Fruit fly (Drosophila melanogaster) Kc167 (cell line): Measurements from ENCODE around the gene NK7.1.

Source experiments
- Myc ChIP-seq: fragments of >200 bp; optimal IDR thresholded peaks from 2 replicates; lab custom pipeline; 2017; ENCODE audit warnings: missing external identifiers
- Sin3A ChIP-seq: fragments of >200 bp; optimal IDR thresholded peaks from 2 replicates; lab custom pipeline; 2018; ENCODE audit warnings: missing external identifiers
- h ChIP-seq: fragments of >200 bp; optimal IDR thresholded peaks from 3 replicates; lab custom pipeline; 2018; ENCODE audit warnings: missing external identifiers
- insv ChIP-seq: fragments of >200 bp; optimal IDR thresholded peaks from 3 replicates; lab custom pipeline; 2018; ENCODE audit warnings: missing external identifiers
- psq ChIP-seq: fragments of >200 bp; optimal IDR thresholded peaks from 2 replicates; lab custom pipeline; 2017; ENCODE audit warnings: missing external identifiers
- ttk ChIP-seq: sonication (Bioruptor generic); optimal IDR thresholded peaks from 2 replicates; lab custom pipeline; 2017; ENCODE audit warnings: missing external identifiers

The NK7.1 gene

DNA sequence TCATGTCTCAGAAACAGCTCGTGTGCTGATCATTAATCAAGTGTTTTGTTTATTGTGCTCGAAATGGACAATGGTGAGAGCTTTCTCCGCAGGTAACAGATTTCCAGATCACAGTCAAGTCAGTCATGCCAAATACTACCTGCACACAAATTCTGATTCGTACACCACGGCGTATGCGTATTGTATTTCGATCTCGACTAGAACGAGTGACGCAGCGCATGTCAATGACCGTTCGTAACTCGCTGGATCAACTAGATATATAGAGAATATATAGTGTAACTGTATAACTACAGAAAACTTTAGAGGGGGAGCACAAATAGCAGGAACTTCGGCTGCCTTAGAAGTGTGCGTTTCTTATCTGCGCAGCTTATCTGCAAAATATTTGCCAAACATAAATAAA lies 76.1 kb downstream of the NK7.1 start:
- TF ChIP-seq h (lab: Kevin White, UChicago), result no peak
- TF ChIP-seq ttk (lab: Kevin White, UChicago), result no peak
- no peak for TF ChIP-seq Sin3A (lab: Kevin White, UChicago)
- no peak for TF ChIP-seq psq (lab: Kevin White, UChicago)
- no peak for TF ChIP-seq Myc (lab: Kevin White, UChicago)

- TF ChIP-seq Myc (lab: Kevin White, UChicago), result no peak
- no peak for TF ChIP-seq ttk (lab: Kevin White, UChicago)
- TF ChIP-seq psq (lab: Kevin White, UChicago), result no peak
- TF ChIP-seq insv (lab: Kevin White, UChicago), result no peak
- TF ChIP-seq h (lab: Kevin White, UChicago), result no peak
- no peak for TF ChIP-seq Sin3A (lab: Kevin White, UChicago)
These were observed 76.6 kb downstream of the NK7.1 start for dm6 chr3R:14296126-14296525.

DNA sequence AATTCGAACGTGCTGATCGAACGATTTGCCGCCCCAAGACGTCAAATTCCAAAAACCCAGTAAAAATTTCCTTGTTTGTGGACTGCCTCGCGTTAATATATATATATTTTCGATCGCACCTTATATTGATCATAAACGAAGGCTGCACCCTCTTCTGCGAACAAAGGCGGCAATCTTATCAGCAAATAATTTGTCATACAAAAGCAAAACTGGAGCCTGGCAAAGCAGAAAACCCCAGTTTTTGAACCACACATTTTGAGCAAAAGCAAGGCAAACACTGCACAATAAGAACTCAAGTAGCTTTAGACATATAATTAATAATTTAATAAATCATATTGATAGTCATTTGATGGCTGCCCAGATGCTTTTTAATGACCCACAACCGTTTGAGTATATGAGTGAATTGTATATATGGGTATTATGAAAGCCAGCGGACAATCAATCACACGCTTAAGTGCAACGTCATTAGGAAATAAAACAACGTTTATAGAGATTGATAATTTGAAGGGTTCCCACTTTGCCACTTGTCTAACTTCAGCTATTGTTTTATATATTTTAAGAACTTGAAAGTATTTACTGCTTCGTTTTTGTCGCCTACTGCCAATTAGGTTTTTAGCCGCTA lies 78.2 kb downstream of the NK7.1 start:
- TF ChIP-seq psq (lab: Kevin White, UChicago), result no peak
- no peak for TF ChIP-seq Sin3A (lab: Kevin White, UChicago)
- TF ChIP-seq ttk (lab: Kevin White, UChicago), result no peak
- no peak for TF ChIP-seq h (lab: Kevin White, UChicago)
- TF ChIP-seq Myc (lab: Kevin White, UChicago), result no peak
- no peak for TF ChIP-seq insv (lab: Kevin White, UChicago)

DNA sequence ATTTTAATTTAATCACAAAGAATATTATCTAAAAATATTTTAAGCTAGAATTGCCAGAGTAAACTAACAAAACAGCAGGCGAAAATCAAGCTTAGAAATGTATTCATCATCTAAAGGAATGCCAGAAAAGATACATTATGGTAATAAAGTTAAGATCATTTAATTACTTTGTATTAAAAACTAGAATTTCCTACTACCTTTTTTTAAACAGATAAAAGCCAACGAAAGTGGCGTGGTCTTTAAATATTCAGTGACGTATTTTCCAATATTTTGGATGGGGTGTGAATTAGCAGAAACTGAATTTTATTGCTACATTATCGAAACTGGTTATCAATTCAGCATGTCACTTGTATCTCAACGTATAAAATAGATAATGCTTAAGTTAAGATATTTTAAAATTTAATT lies 80.4 kb downstream of the NK7.1 start:
- no peak for TF ChIP-seq psq (lab: Kevin White, UChicago)
- no peak for TF ChIP-seq h (lab: Kevin White, UChicago)
- no peak for TF ChIP-seq insv (lab: Kevin White, UChicago)
- TF ChIP-seq Sin3A (lab: Kevin White, UChicago), result no peak
- no peak for TF ChIP-seq ttk (lab: Kevin White, UChicago)
- no peak for TF ChIP-seq Myc (lab: Kevin White, UChicago)

DNA sequence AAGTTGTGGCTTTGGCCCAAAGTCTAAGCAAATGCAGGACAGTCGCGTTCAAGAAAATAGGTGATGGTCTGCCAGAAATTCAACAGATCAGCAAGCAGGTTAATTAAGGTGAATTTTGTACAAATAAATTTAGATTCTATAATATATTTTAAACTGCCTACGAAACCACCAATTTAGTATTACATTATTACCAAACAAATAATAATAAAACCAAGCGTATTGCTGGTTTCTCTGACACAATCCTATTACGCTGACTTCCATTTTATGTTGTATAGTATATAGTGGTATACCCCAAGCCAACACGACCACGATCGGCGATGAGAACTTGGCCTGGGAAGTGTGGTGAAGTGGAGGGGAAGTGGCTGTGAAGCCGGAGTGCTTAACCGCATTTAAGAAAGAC lies 81.3 kb downstream of the NK7.1 start:
- TF ChIP-seq Myc (lab: Kevin White, UChicago) (no peak), h (lab: Kevin White, UChicago) (no peak), insv (lab: Kevin White, UChicago) (no peak), Sin3A (lab: Kevin White, UChicago) (no peak), ttk (lab: Kevin White, UChicago) (no peak), psq (lab: Kevin White, UChicago) (no peak)

DNA sequence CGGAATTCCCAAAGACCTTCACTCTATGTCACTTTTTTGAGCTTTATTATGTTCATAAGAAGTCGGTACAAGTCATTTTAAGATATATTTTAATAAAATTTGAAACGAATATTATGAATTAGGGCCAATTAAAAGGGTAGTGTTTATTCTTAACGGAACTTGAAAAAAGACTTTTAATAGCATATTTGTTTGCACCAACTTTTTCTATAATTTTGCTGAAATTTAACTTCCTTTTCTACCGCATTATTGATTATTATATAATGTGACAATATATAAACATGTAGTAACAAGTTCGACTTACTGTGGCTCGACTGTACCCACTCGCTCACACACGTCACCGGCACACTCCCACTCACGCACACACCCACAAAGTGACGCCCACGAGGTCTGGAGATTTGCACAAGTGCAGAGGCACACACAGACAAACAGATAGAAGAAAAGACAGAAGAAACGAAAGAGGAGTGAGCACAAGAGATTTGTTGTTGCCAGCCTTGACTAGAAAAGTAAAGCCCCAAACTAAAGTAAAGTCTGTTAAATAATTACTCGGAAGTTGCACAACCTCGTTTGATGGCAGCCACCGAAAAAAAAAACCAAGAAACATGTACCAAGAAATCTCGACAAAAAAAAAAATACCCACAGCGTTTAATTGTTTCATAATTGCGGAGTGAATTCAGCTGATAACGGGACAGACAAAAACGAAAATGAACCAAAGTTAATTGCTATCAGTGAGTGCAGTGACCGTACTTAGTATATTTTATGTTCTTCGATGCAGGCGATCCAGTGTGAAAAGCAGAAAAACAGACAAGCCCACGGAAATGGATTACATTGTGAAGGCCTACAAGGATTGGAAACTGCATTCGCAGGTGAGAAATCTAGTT lies 82.6 kb downstream of the NK7.1 start:
- TF ChIP-seq psq (lab: Kevin White, UChicago) (no peak), Sin3A (lab: Kevin White, UChicago) (no peak), insv (lab: Kevin White, UChicago) (no peak), Myc (lab: Kevin White, UChicago) (no peak), ttk (lab: Kevin White, UChicago) (no peak), h (lab: Kevin White, UChicago) (no peak)

dm6 chr3R:14288669-14289383 lies 83.9 kb downstream of the NK7.1 start, which contains the start of gene red:
Gene red, plus strand, starts transcription at chr3R:14289071.
- TF ChIP-seq Myc (lab: Kevin White, UChicago), result no peak
- no peak for TF ChIP-seq h (lab: Kevin White, UChicago)
- no peak for TF ChIP-seq insv (lab: Kevin White, UChicago)

DNA sequence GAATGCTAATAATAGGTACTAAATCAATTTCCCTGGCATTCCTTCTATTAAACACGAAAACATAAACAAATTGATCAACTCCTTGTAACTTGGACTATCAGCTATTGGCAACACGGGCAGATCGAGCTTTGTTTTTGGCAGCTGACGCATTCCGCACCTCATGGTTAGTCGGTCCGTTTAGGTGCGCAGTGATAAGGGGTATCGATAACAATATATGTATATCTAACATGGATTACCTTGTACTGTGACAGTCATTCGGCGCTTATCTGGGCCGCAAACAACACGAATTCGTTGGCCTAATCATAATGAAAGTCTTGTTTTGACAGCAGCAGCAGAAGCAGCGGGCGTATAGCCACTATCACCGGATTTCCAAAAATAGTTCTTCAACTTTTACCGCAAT lies 84.8 kb downstream of the NK7.1 start:
- no peak for TF ChIP-seq psq (lab: Kevin White, UChicago)

- TF ChIP-seq ttk (lab: Kevin White, UChicago), result no peak
- no peak for TF ChIP-seq psq (lab: Kevin White, UChicago)
- no peak for TF ChIP-seq insv (lab: Kevin White, UChicago)
- no peak for TF ChIP-seq Sin3A (lab: Kevin White, UChicago)
- TF ChIP-seq Myc (lab: Kevin White, UChicago), result no peak
- TF ChIP-seq h (lab: Kevin White, UChicago), result no peak
These were observed 86.2 kb downstream of the NK7.1 start, which contains the start of gene trx for dm6 chr3R:14286320-14287190. Gene trx, minus strand, starts transcription at chr3R:14286903.

DNA sequence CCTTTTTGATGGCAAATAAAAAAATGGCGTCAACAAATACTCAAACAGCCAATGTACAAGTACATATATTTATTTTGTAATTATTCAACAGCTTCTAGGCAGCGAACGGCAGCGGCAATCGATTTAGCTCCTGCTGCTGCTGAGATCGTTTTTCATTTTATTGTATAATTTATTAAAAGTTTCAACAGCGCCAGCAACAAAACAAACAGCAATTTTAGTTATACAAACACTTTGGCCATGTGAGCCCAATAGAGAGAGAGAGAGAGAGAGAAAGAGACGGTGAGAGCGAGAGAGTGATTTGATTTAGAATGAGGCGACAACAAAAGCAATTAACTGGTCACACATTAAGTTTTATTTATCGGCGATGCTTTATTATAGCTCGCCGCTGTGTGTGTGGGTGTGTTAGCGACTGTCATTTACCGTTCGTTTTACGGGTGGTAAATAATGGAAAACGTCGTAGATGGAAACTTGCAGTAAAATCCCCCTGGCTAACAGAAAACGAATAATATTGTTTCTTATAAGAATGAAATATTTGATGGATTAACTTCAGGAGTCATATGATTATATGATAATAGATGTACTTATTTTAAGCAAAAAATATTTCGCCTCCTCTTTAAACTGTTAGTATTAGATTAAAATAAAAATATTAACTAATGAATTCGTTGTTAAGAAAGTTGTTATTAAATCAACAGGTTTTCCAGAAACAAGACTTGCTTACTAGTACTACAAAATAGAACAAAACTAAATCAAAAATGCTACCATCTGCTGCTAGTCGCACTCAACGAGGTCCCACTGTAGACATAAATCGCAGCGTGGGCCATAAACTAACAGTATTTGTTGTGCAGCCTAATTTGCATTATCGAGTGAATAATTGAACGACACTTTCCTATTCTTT lies 87.4 kb downstream of the NK7.1 start:
- TF ChIP-seq Myc (lab: Kevin White, UChicago), result no peak
- no peak for TF ChIP-seq ttk (lab: Kevin White, UChicago)
- no peak for TF ChIP-seq insv (lab: Kevin White, UChicago)
- TF ChIP-seq h (lab: Kevin White, UChicago), result no peak
- no peak for TF ChIP-seq Sin3A (lab: Kevin White, UChicago)
- no peak for TF ChIP-seq psq (lab: Kevin White, UChicago)
